Worm (Caenorhabditis elegans) whole organism, L4 larva: Measurements from ENCODE around the gene C31E10.11.

Experiments
- D1046.2 ChIP-seq: fragments of 200-800 bp; sonication (Bioruptor generic); IDR thresholded peaks from 2 replicates; pipeline ENCODE4 v1.3.6; 2022; ENCODE audit warnings: missing genetic modification characterization, missing compliant biosample characterization
- F37D6.2 ChIP-seq: sonication (generic microtip); optimal IDR thresholded peaks from 2 replicates; lab custom pipeline; 2016; ENCODE audit warnings: mild to moderate bottlenecking, missing genetic modification characterization, missing compliant biosample characterization
- T20F7.1 ChIP-seq: fragments of 200-800 bp; sonication (Bioruptor generic); optimal IDR thresholded peaks from 2 replicates; lab custom pipeline; 2018; ENCODE audit warnings: mild to moderate bottlenecking, missing genetic modification characterization, missing compliant biosample characterization
- T26A8.4 ChIP-seq: fragments of 200-800 bp; sonication (Bioruptor generic); IDR thresholded peaks from 2 replicates; pipeline ENCODE4 v1.3.6; 2022; ENCODE audit warnings: missing genetic modification characterization, missing compliant biosample characterization
- Y105C5A.15 ChIP-seq: fragments of 200-800 bp; sonication (Bioruptor generic); IDR thresholded peaks from 2 replicates; pipeline ENCODE4 v1.3.6; 2022; ENCODE audit warnings: missing genetic modification characterization, missing compliant biosample characterization
- Y48G9A.11 ChIP-seq: fragments of 200-800 bp; sonication (Bioruptor generic); IDR thresholded peaks from 2 replicates; pipeline ENCODE4 v1.3.6; 2022; ENCODE audit warnings: missing genetic modification reagents, missing genetic modification characterization, missing compliant biosample characterization
- aha-1 ChIP-seq: fragments of 150-350 bp; peaks from one replicate; lab custom pipeline; 2014; ENCODE audit warnings: missing biosample characterization, missing genetic modification characterization
- aly-2 ChIP-seq: sonication (generic microtip); optimal IDR thresholded peaks from 2 replicates; lab custom pipeline; 2018; ENCODE audit warnings: missing biosample characterization, missing genetic modification characterization
- arid-1 ChIP-seq: fragments of 200-800 bp; sonication (Bioruptor generic); conservative IDR thresholded peaks from 2 replicates; pipeline ENCODE4 v1.3.6; 2022; ENCODE audit warnings: missing genetic modification reagents, missing genetic modification characterization, missing compliant biosample characterization
- ceh-20 ChIP-seq: fragments of 200-800 bp; sonication (Bioruptor generic); IDR thresholded peaks from 2 replicates; pipeline ENCODE4 v1.3.6; 2022; ENCODE audit warnings: missing genetic modification reagents, missing genetic modification characterization, missing compliant biosample characterization
- ceh-82 ChIP-seq: sonication (generic microtip); optimal IDR thresholded peaks from 2 replicates; lab custom pipeline; 2017; ENCODE audit warnings: missing biosample characterization, missing genetic modification characterization
- ces-1 ChIP-seq: fragments of 150-350 bp; sonication (generic microtip); optimal IDR thresholded peaks from 4 replicates; lab custom pipeline; 2014; ENCODE audit warnings: missing biosample characterization, missing genetic modification reagents, missing genetic modification characterization
- ctbp-1 ChIP-seq: fragments of 200-800 bp; sonication (Bioruptor generic); IDR thresholded peaks from 2 replicates; pipeline ENCODE4 v1.3.6; 2022; ENCODE audit warnings: missing genetic modification reagents, missing genetic modification characterization, missing compliant biosample characterization
- daf-16 ChIP-seq, 3 experiments: sonication (generic microtip); optimal IDR thresholded peaks; 2 replicates each; lab custom pipeline; 2016 to 2017; ENCODE audit warnings: missing genetic modification characterization in 3 of 3, missing genetic modification reagents in 3 of 3, mild to moderate bottlenecking in 2 of 3, missing compliant biosample characterization in 2 of 3, missing biosample characterization in 1 of 3, moderate library complexity in 1 of 3
- daf-19 ChIP-seq: fragments of 200-800 bp; sonication (Bioruptor generic); conservative IDR thresholded peaks from 2 replicates; pipeline ENCODE4 v1.3.6; 2022; ENCODE audit warnings: missing genetic modification characterization, missing compliant biosample characterization
- dmd-8 ChIP-seq: fragments of 200-800 bp; sonication (Bioruptor generic); IDR thresholded peaks from 2 replicates; pipeline ENCODE4 v1.3.6; 2022; ENCODE audit warnings: missing genetic modification characterization, missing compliant biosample characterization
- dpl-1 ChIP-seq: fragments of 150-350 bp; optimal IDR thresholded peaks from 2 replicates; lab custom pipeline; 2014; ENCODE audit warnings: missing biosample characterization, missing genetic modification reagents, missing genetic modification characterization
- duxl-1 ChIP-seq: sonication (generic microtip); optimal IDR thresholded peaks from 2 replicates; lab custom pipeline; 2016; ENCODE audit warnings: mild to moderate bottlenecking, missing genetic modification characterization, moderate library complexity, missing compliant biosample characterization; ENCODE audit not compliant: poor library complexity
- dve-1 ChIP-seq: sonication (generic microtip); optimal IDR thresholded peaks from 2 replicates; lab custom pipeline; 2017; ENCODE audit warnings: antibody characterized with exemption, mild to moderate bottlenecking, missing genetic modification characterization, missing compliant biosample characterization; ENCODE audit not compliant: insufficient read depth
- gei-8 ChIP-seq: fragments of 200-800 bp; sonication (Bioruptor generic); optimal IDR thresholded peaks from 2 replicates; lab custom pipeline; 2018; ENCODE audit warnings: mild to moderate bottlenecking, missing genetic modification characterization, missing compliant biosample characterization
- hlh-11 ChIP-seq: fragments of 200-800 bp; sonication (Bioruptor generic); optimal IDR thresholded peaks from 2 replicates; lab custom pipeline; 2018; ENCODE audit warnings: mild to moderate bottlenecking, missing genetic modification characterization, missing compliant biosample characterization
- hmg-1.1 ChIP-seq: fragments of 200-800 bp; sonication (Bioruptor generic); IDR thresholded peaks from 2 replicates; pipeline ENCODE4 v1.3.6; 2022; ENCODE audit warnings: missing genetic modification reagents, missing genetic modification characterization, missing compliant biosample characterization
- jun-1 ChIP-seq: fragments of 150-350 bp; optimal IDR thresholded peaks from 2 replicates; lab custom pipeline; 2014; ENCODE audit warnings: missing biosample characterization, missing genetic modification reagents, missing genetic modification characterization
- lin-1 ChIP-seq: fragments of 200-800 bp; sonication (Bioruptor generic); IDR thresholded peaks from 2 replicates; pipeline ENCODE4 v1.3.6; 2022; ENCODE audit warnings: missing genetic modification reagents, missing genetic modification characterization, missing compliant biosample characterization
- lin-15B ChIP-seq: fragments of 150-350 bp; sonication (generic microtip); optimal IDR thresholded peaks from 3 replicates; lab custom pipeline; 2014; ENCODE audit warnings: missing biosample characterization, missing genetic modification characterization
- lin-39 ChIP-seq: fragments of 150-350 bp; optimal IDR thresholded peaks from 2 replicates; lab custom pipeline; 2014; ENCODE audit warnings: missing biosample characterization, missing genetic modification reagents, missing genetic modification characterization
- lir-3 ChIP-seq: sonication (generic microtip); optimal IDR thresholded peaks from 2 replicates; lab custom pipeline; 2016; ENCODE audit warnings: mild to moderate bottlenecking, missing genetic modification characterization, missing compliant biosample characterization
- lsy-2 ChIP-seq, 2 experiments: fragments of 150-350 bp in 1 of 2; sonication (generic microtip) in 1 of 2; optimal IDR thresholded peaks; 2 replicates each; lab custom pipeline; 2014 to 2017; ENCODE audit warnings: missing biosample characterization in 2 of 2, missing genetic modification characterization in 2 of 2
- madf-5 ChIP-seq, 2 experiments: fragments of 200-800 bp; sonication (Bioruptor generic); IDR thresholded peaks; 2 replicates each; pipeline ENCODE4 v1.3.6; 2022; ENCODE audit warnings: missing compliant biosample characterization in 2 of 2, missing genetic modification characterization in 2 of 2
- mdl-1 ChIP-seq, 2 experiments: fragments of 150-350 bp in 1 of 2; sonication (generic microtip) in 1 of 2; optimal IDR thresholded peaks; 2 replicates each; lab custom pipeline; 2014 to 2017; ENCODE audit warnings: missing biosample characterization in 2 of 2, missing genetic modification characterization in 2 of 2
- mdt-29 ChIP-seq: fragments of 200-800 bp; sonication (Bioruptor generic); IDR thresholded peaks from 2 replicates; pipeline ENCODE4 v1.3.6; 2022; ENCODE audit warnings: missing genetic modification reagents, missing genetic modification characterization, missing compliant biosample characterization
- mep-1 ChIP-seq: fragments of 150-350 bp; sonication (generic microtip); optimal IDR thresholded peaks from 3 replicates; lab custom pipeline; 2014; ENCODE audit warnings: missing biosample characterization, missing genetic modification characterization
- mxl-3 ChIP-seq: fragments of 200-800 bp; sonication (Bioruptor generic); optimal IDR thresholded peaks from 2 replicates; lab custom pipeline; 2018; ENCODE audit warnings: mild to moderate bottlenecking, missing genetic modification characterization, missing compliant biosample characterization
- nhr-102 ChIP-seq: sonication (generic microtip); optimal IDR thresholded peaks from 2 replicates; lab custom pipeline; 2016; ENCODE audit warnings: mild to moderate bottlenecking, missing genetic modification characterization, moderate library complexity, missing compliant biosample characterization
- nhr-11 ChIP-seq: fragments of 150-350 bp; optimal IDR thresholded peaks from 2 replicates; lab custom pipeline; 2014; ENCODE audit warnings: missing biosample characterization, missing genetic modification characterization
- nhr-25 ChIP-seq: sonication (generic microtip); optimal IDR thresholded peaks from 2 replicates; lab custom pipeline; 2017; ENCODE audit warnings: missing genetic modification characterization, mild to moderate bottlenecking, missing compliant biosample characterization, antibody characterized with exemption, moderate library complexity, borderline replicate concordance; ENCODE audit not compliant: insufficient read depth
- nhr-28 ChIP-seq: fragments of 150-350 bp; optimal IDR thresholded peaks from 2 replicates; lab custom pipeline; 2014; ENCODE audit warnings: missing biosample characterization, missing genetic modification characterization
- nhr-42 ChIP-seq: fragments of 200-800 bp; sonication (Bioruptor generic); IDR thresholded peaks from 2 replicates; pipeline ENCODE4 v1.3.6; 2022; ENCODE audit warnings: missing genetic modification characterization, missing compliant biosample characterization
- nhr-48 ChIP-seq: sonication (generic microtip); optimal IDR thresholded peaks from 2 replicates; lab custom pipeline; 2016; ENCODE audit warnings: mild to moderate bottlenecking, missing genetic modification characterization, missing compliant biosample characterization
- pha-4 ChIP-seq, 2 experiments: fragments of 150-350 bp in 1 of 2; fragments of 200-800 bp in 1 of 2; sonication (Bioruptor generic) in 1 of 2; IDR thresholded peaks in 1 of 2; optimal IDR thresholded peaks in 1 of 2; 2 replicates each; pipeline versions ENCODE4 v1.3.6 to Lab custom; 2014 to 2022; ENCODE audit warnings: missing genetic modification characterization in 2 of 2, missing genetic modification reagents in 2 of 2, missing biosample characterization in 1 of 2, missing compliant biosample characterization in 1 of 2
- rbr-2 ChIP-seq: sonication (generic microtip); optimal IDR thresholded peaks from 2 replicates; lab custom pipeline; 2016; ENCODE audit warnings: missing genotype, missing genetic modification characterization, missing compliant biosample characterization
- set-16 ChIP-seq: fragments of 200-800 bp; sonication (Bioruptor generic); IDR thresholded peaks from 2 replicates; pipeline ENCODE4 v1.3.6; 2022; ENCODE audit warnings: missing genetic modification reagents, missing genetic modification characterization, missing compliant biosample characterization
- skn-1 ChIP-seq: fragments of 150-350 bp; optimal IDR thresholded peaks from 2 replicates; lab custom pipeline; 2014; ENCODE audit warnings: missing biosample characterization, missing genetic modification characterization
- snpc-4 ChIP-seq: fragments of 150-350 bp; optimal IDR thresholded peaks from 2 replicates; lab custom pipeline; 2014; ENCODE audit warnings: missing biosample characterization, missing genetic modification characterization
- spr-1 ChIP-seq: sonication (generic microtip); optimal IDR thresholded peaks from 2 replicates; lab custom pipeline; 2016; ENCODE audit warnings: mild to moderate bottlenecking, missing genetic modification characterization, missing compliant biosample characterization
- zag-1 ChIP-seq: fragments of 150-350 bp; optimal IDR thresholded peaks from 2 replicates; lab custom pipeline; 2014; ENCODE audit warnings: missing biosample characterization, missing genetic modification characterization
- zfp-3 ChIP-seq: fragments of 200-800 bp; sonication (Bioruptor generic); conservative IDR thresholded peaks from 2 replicates; pipeline ENCODE4 v1.3.6; 2022; ENCODE audit warnings: missing genetic modification reagents, missing genetic modification characterization, missing compliant biosample characterization
- ztf-11 ChIP-seq: fragments of 150-350 bp; optimal IDR thresholded peaks from 2 replicates; lab custom pipeline; 2014; ENCODE audit warnings: missing biosample characterization, missing genetic modification characterization
- ztf-7 ChIP-seq: fragments of 150-350 bp; optimal IDR thresholded peaks from 2 replicates; lab custom pipeline; 2014; ENCODE audit warnings: missing biosample characterization, missing genetic modification characterization

The C31E10.11 gene

ce11 chrX:13969257-13969968 lies 21.2 kb downstream of the C31E10.11 start (continued):
- TF ChIP-seq dve-1 (tag; lab: Kevin White, UChicago) (peak; percentile 94), set-16 (GFP tag; lab: Robert Waterston, UW) (peak; percentile 89), ceh-20 (GFP tag; lab: Robert Waterston, UW) (peak; percentile 36; the same call in 1 of the 2 replicates), daf-16 (GFP tag; optimal IDR thresholded peaks at IDR 0.05; lab: Kevin White, UChicago) (peak in 1 of 2 experiments; percentile 83), daf-16 (tag; optimal IDR thresholded peaks at IDR 0.05; lab: Kevin White, UChicago) (peak; percentile 71), nhr-42 (GFP tag; lab: Robert Waterston, UW) (no peak), lir-3 (no peak), mxl-3 (GFP tag; lab: Kevin White, UChicago) (peak; percentile 87), zag-1 (tag; lab: Kevin White, UChicago) (peak; percentile 16), mep-1 (tag; lab: Kevin White, UChicago) (peak; percentile 90), Y105C5A.15 (GFP tag; lab: Robert Waterston, UW) (no peak), nhr-102 (tag; lab: Kevin White, UChicago) (peak; percentile 44), aly-2 (tag; lab: Kevin White, UChicago) (no peak), daf-19 (GFP tag; lab: Robert Waterston, UW) (peak; percentile 91), mdt-29 (GFP tag; lab: Robert Waterston, UW) (no peak), zfp-3 (GFP tag; lab: Robert Waterston, UW) (no peak), hlh-11 (peak; percentile 96), dpl-1 (GFP tag; lab: Kevin White, UChicago) (peak; percentile 41), F37D6.2 (tag; lab: Kevin White, UChicago) (peak; percentile 67), lsy-2 (tag; optimal IDR thresholded peaks at IDR 0.05; lab: Kevin White, UChicago) (peak; percentile 78 to 80), ces-1 (GFP tag; lab: Kevin White, UChicago) (peak; percentile 14), gei-8 (GFP tag; lab: Kevin White, UChicago) (peak; percentile 52), snpc-4 (no peak), dmd-8 (no peak), hmg-1.1 (peak; percentile 88), jun-1 (tag; lab: Kevin White, UChicago) (peak; percentile 50), mdl-1 (tag; optimal IDR thresholded peaks at IDR 0.05; lab: Kevin White, UChicago) (peak; percentile 58 to 93), madf-5 (GFP tag; IDR thresholded peaks at IDR 0.05; lab: Robert Waterston, UW) (0 out of 4 replicates have a peak, but pooled peaks of 1 of the 2 experiments have one; percentile 5), Y48G9A.11 (GFP tag; lab: Robert Waterston, UW) (no peak), nhr-25 (tag; lab: Kevin White, UChicago) (no peak), ztf-11 (tag; lab: Kevin White, UChicago) (no peak), nhr-28 (peak; percentile 85), ctbp-1 (GFP tag; lab: Robert Waterston, UW) (peak; percentile 86), skn-1 (tag; lab: Kevin White, UChicago) (no peak), ztf-7 (tag; lab: Kevin White, UChicago) (peak; percentile 61), ceh-82 (no peak), arid-1 (GFP tag; lab: Robert Waterston, UW) (0 out of 2 replicates have a peak, but pooled peaks have one; percentile 9), pha-4 (GFP tag; IDR thresholded peaks at IDR 0.05; lab: Robert Waterston, UW) (peak; percentile 69), pha-4 (tag; optimal IDR thresholded peaks at IDR 0.05; lab: Kevin White, UChicago) (no peak), D1046.2 (no peak), duxl-1 (tag; lab: Kevin White, UChicago) (peak; percentile 16), lin-39 (no peak), rbr-2 (tag; lab: Kevin White, UChicago) (peak; percentile 91), spr-1 (tag; lab: Kevin White, UChicago) (peak; percentile 47), T20F7.1 (GFP tag; lab: Kevin White, UChicago) (peak; percentile 56), aha-1 (tag; lab: Kevin White, UChicago) (peak; percentile 96), nhr-11 (tag; lab: Kevin White, UChicago) (peak; percentile 78), lin-15B (no peak), nhr-48 (peak; percentile 73), lin-1 (GFP tag; lab: Robert Waterston, UW) (no peak), T26A8.4 (GFP tag; lab: Robert Waterston, UW) (0 out of 2 replicates have a peak, but pooled peaks have one; percentile 40)
